Worm (Caenorhabditis elegans): ENCODE data around the gene Y55F3BR.2.

The Y55F3BR.2 gene

ce11 chrIV:842630-843029, 16.1 kb upstream of the Y55F3BR.2 start (continued):
- TF ChIP-seq Y75B8A.6 (GFP tag; IDR thresholded peaks at IDR 0.05) (no peak), ces-1 (GFP tag; optimal IDR thresholded peaks at IDR 0.05) (no peak), madf-5 (GFP tag; IDR thresholded peaks at IDR 0.05) (no peak), F10B5.3 (tag; optimal IDR thresholded peaks at IDR 0.05) (no peak), lin-1 (GFP tag; IDR thresholded peaks at IDR 0.05) (no peak), nhr-42 (GFP tag; IDR thresholded peaks at IDR 0.05) (peak; percentile 29; the same call in 1 of the 2 replicates), nhr-41 (GFP tag; IDR thresholded peaks at IDR 0.05) (0 out of 2 replicates have a peak, but pooled peaks have one; percentile 18), lim-7 (GFP tag; IDR thresholded peaks at IDR 0.05) (peak; percentile 85), duxl-1 (tag; optimal IDR thresholded peaks at IDR 0.05; ENCODE audit: poor library complexity) (peak; percentile 19), cey-2 (tag; optimal IDR thresholded peaks at IDR 0.05; ENCODE audit: borderline replicate concordance, insufficient read depth) (no peak), nhr-10 (tag; optimal IDR thresholded peaks at IDR 0.05) (no peak), zip-11 (GFP tag; IDR thresholded peaks at IDR 0.05) (no peak), T20F7.1 (GFP tag; optimal IDR thresholded peaks at IDR 0.05) (no peak), nhr-25 (tag; optimal IDR thresholded peaks at IDR 0.05; ENCODE audit: borderline replicate concordance, insufficient read depth) (no peak), nhr-28 (tag; optimal IDR thresholded peaks at IDR 0.05) (peak; percentile 40), nhr-237 (tag; optimal IDR thresholded peaks at IDR 0.05) (no peak), T26A8.4 (GFP tag; IDR thresholded peaks at IDR 0.05) (no peak), R02D3.7 (tag; optimal IDR thresholded peaks at IDR 0.05) (no peak), mxl-2 (GFP tag; conservative IDR thresholded peaks at IDR 0.05) (no peak), ceh-44 (GFP tag; IDR thresholded peaks at IDR 0.05) (peak; percentile 60; the same call in 1 of the 2 replicates), F49E8.2 (tag; optimal IDR thresholded peaks at IDR 0.05; ENCODE audit: borderline replicate concordance) (no peak), fkh-10 (GFP tag; optimal IDR thresholded peaks at IDR 0.05) (no peak), mep-1 (tag; optimal IDR thresholded peaks at IDR 0.05) (peak; percentile 46), daf-16 (GFP tag; optimal IDR thresholded peaks at IDR 0.05) (peak in 1 of 2 experiments; percentile 4), daf-16 (tag; optimal IDR thresholded peaks at IDR 0.05) (peak; percentile 25), saeg-2 (GFP tag; IDR thresholded peaks at IDR 0.05) (no peak), nhr-48 (tag; optimal IDR thresholded peaks at IDR 0.05) (no peak), gei-8 (GFP tag; optimal IDR thresholded peaks at IDR 0.05) (no peak), ztf-11 (tag; optimal IDR thresholded peaks at IDR 0.05) (no peak), ZK337.2 (GFP tag; IDR thresholded peaks at IDR 0.05) (0 out of 2 replicates have a peak, but pooled peaks have one; percentile 59), unc-62 (GFP tag; optimal IDR thresholded peaks at IDR 0.05 in 1 of 2) (peak in 1 of 2 experiments; percentile 61), unc-62 (tag; optimal IDR thresholded peaks at IDR 0.05) (no peak), snpc-4 (tag; optimal IDR thresholded peaks at IDR 0.05) (no peak), pha-4 (GFP tag; IDR thresholded peaks at IDR 0.05) (peak; percentile 37; the same call in 1 of the 2 replicates), pha-4 (tag; optimal IDR thresholded peaks at IDR 0.05) (no peak), ceh-82 (tag; optimal IDR thresholded peaks at IDR 0.05) (no peak), nhr-11 (tag; optimal IDR thresholded peaks at IDR 0.05) (no peak), Y48G9A.11 (GFP tag; IDR thresholded peaks at IDR 0.05) (peak; percentile 69), lir-3 (tag; optimal IDR thresholded peaks at IDR 0.05) (no peak), fos-1 (tag; optimal IDR thresholded peaks at IDR 0.05) (no peak), unc-130 (GFP tag; optimal IDR thresholded peaks at IDR 0.05) (peak; percentile 40), egl-27 (tag; optimal IDR thresholded peaks at IDR 0.05) (no peak), dpl-1 (GFP tag; optimal IDR thresholded peaks at IDR 0.05) (peak; percentile 7), zfp-3 (GFP tag; conservative IDR thresholded peaks at IDR 0.05) (no peak), unc-39 (tag; optimal IDR thresholded peaks at IDR 0.05) (no peak), mdl-1 (tag; optimal IDR thresholded peaks at IDR 0.05) (peak in 1 of 2 experiments; percentile 17), ceh-20 (GFP tag; IDR thresholded peaks at IDR 0.05) (no peak), ama-1 (optimal IDR thresholded peaks at IDR 0.05) (no peak), lin-38 (GFP tag; IDR thresholded peaks at IDR 0.05) (peak; percentile 75), tag-97 (GFP tag; IDR thresholded peaks at IDR 0.05) (no peak), madf-9 (GFP tag; conservative IDR thresholded peaks at IDR 0.05) (no peak), mdt-29 (GFP tag; IDR thresholded peaks at IDR 0.05) (no peak)

Measured in whole organism, L4 larva.